Worm (Caenorhabditis elegans) whole organism, L4 larva: ENCODE measurements around the gene tmem-132.

Experiments
- R02D3.7 ChIP-seq: fragments of 150-350 bp; sonication (generic microtip); optimal IDR thresholded peaks from 3 replicates; lab custom pipeline; 2014; ENCODE audit warnings: missing biosample characterization, missing genetic modification characterization
- T26A8.4 ChIP-seq: fragments of 200-800 bp; sonication (Bioruptor generic); IDR thresholded peaks from 2 replicates; pipeline ENCODE4 v1.3.6; 2022; ENCODE audit warnings: missing genetic modification characterization, missing compliant biosample characterization
- ama-1 ChIP-seq: fragments of 150-350 bp; optimal IDR thresholded peaks from 2 replicates; lab custom pipeline; 2014; ENCODE audit warnings: inconsistent platforms, mixed read lengths
- daf-8 ChIP-seq: fragments of 200-800 bp; sonication (Bioruptor generic); IDR thresholded peaks from 2 replicates; pipeline ENCODE4 v1.3.6; 2022; ENCODE audit warnings: missing genetic modification characterization, missing compliant biosample characterization
- nhr-102 ChIP-seq: sonication (generic microtip); optimal IDR thresholded peaks from 2 replicates; lab custom pipeline; 2016; ENCODE audit warnings: mild to moderate bottlenecking, missing genetic modification characterization, moderate library complexity, missing compliant biosample characterization
- nhr-28 ChIP-seq: fragments of 150-350 bp; optimal IDR thresholded peaks from 2 replicates; lab custom pipeline; 2014; ENCODE audit warnings: missing biosample characterization, missing genetic modification characterization
- nhr-76 ChIP-seq: fragments of 150-350 bp; optimal IDR thresholded peaks from 2 replicates; lab custom pipeline; 2014; ENCODE audit warnings: missing biosample characterization, missing genetic modification characterization
- nhr-77 ChIP-seq: fragments of 150-350 bp; optimal IDR thresholded peaks from 2 replicates; lab custom pipeline; 2014; ENCODE audit warnings: missing biosample characterization, missing genetic modification characterization
- sdz-12 ChIP-seq: fragments of 200-800 bp; sonication (Bioruptor generic); optimal IDR thresholded peaks from 2 replicates; lab custom pipeline; 2018; ENCODE audit warnings: mild to moderate bottlenecking, missing genetic modification characterization, missing compliant biosample characterization
- snpc-4 ChIP-seq: fragments of 150-350 bp; optimal IDR thresholded peaks from 2 replicates; lab custom pipeline; 2014; ENCODE audit warnings: missing biosample characterization, missing genetic modification characterization
- unc-62 ChIP-seq, 3 experiments: fragments of 150-350 bp in 1 of 3; sonication (generic microtip); optimal IDR thresholded peaks in 2 of 3; peaks in 1 of 3; 1 replicate in 1 of 3; 2 replicates in 2 of 3; lab custom pipeline; 2014 to 2017; ENCODE audit warnings: missing biosample characterization in 3 of 3, missing genetic modification characterization in 3 of 3, missing genetic modification reagents in 3 of 3, missing genotype in 1 of 3
- zag-1 ChIP-seq: fragments of 150-350 bp; optimal IDR thresholded peaks from 2 replicates; lab custom pipeline; 2014; ENCODE audit warnings: missing biosample characterization, missing genetic modification characterization

- TF ChIP-seq daf-8 (GFP tag; lab: Robert Waterston, UW) (no peak), nhr-102 (no peak), nhr-28 (peak; percentile 30), T26A8.4 (GFP tag; lab: Robert Waterston, UW) (no peak), zag-1 (tag; lab: Kevin White, UChicago) (no peak), sdz-12 (no peak), nhr-77 (tag; lab: Kevin White, UChicago) (peak; percentile 44), unc-62 (GFP tag; optimal IDR thresholded peaks at IDR 0.05 in 1 of 2; lab: Kevin White, UChicago) (no peak), unc-62 (tag; optimal IDR thresholded peaks at IDR 0.05; lab: Kevin White, UChicago) (no peak), R02D3.7 (no peak), nhr-76 (no peak), snpc-4 (tag; lab: Kevin White, UChicago) (no peak), ama-1 (no peak)
Measured at ce11 chrIII:2733606-2734183, 17.3 kb upstream of the tmem-132 start, which contains the start of gene Y71H2AM.12.
